Fruit fly (Drosophila melanogaster) whole organism, prepupa: ENCODE results near the gene CG34175.

Experiments
- Blimp-1 ChIP-seq: fragments of 200-800 bp; sonication (Bioruptor generic); optimal IDR thresholded peaks from 3 replicates; lab custom pipeline; 2017; ENCODE audit warnings: missing biosample characterization, missing genetic modification characterization, mild to moderate bottlenecking, moderate library complexity, missing genetic modification reagents
- CG10669 ChIP-seq: fragments of 200-800 bp; sonication (Bioruptor generic); optimal IDR thresholded peaks from 3 replicates; lab custom pipeline; 2018; ENCODE audit warnings: missing biosample characterization, mild to moderate bottlenecking, missing genetic modification characterization, moderate library complexity
- CG11294 ChIP-seq: fragments of 200-800 bp; sonication (Bioruptor generic); IDR thresholded peaks from 2 replicates; pipeline ENCODE4 v1.3.6; 2022; ENCODE audit warnings: missing biosample characterization, missing genetic modification characterization
- CG11762 ChIP-seq: fragments of 200-800 bp; sonication (Bioruptor generic); optimal IDR thresholded peaks from 3 replicates; lab custom pipeline; 2016; ENCODE audit warnings: missing biosample characterization, missing genetic modification characterization; ENCODE audit not compliant: insufficient read depth
- CG11902 ChIP-seq: fragments of 200-800 bp; sonication (Bioruptor generic); optimal IDR thresholded peaks from 3 replicates; lab custom pipeline; 2016; ENCODE audit warnings: missing biosample characterization, missing genetic modification characterization
- CG15336 ChIP-seq: fragments of 200-800 bp; sonication (Bioruptor generic); IDR thresholded peaks from 2 replicates; pipeline ENCODE4 v1.3.6; 2022; ENCODE audit warnings: missing biosample characterization, missing genetic modification characterization
- CG1621 ChIP-seq: fragments of 200-800 bp; sonication (Bioruptor generic); optimal IDR thresholded peaks from 3 replicates; lab custom pipeline; 2018; ENCODE audit warnings: missing biosample characterization, mild to moderate bottlenecking, missing genetic modification characterization
- CG3032 ChIP-seq: fragments of 200-800 bp; optimal IDR thresholded peaks from 2 replicates; lab custom pipeline; 2019; ENCODE audit warnings: missing biosample characterization, mild to moderate bottlenecking, missing genetic modification characterization, moderate library complexity
- CG31627 ChIP-seq: fragments of 200-800 bp; sonication (Bioruptor generic); optimal IDR thresholded peaks from 3 replicates; lab custom pipeline; 2016; ENCODE audit warnings: missing biosample characterization, missing genetic modification characterization
- CG32006 ChIP-seq: fragments of 200-800 bp; sonication (Bioruptor generic); optimal IDR thresholded peaks from 3 replicates; lab custom pipeline; 2017; ENCODE audit warnings: missing biosample characterization, mild to moderate bottlenecking, missing genetic modification characterization
- CG34406 ChIP-seq: fragments of 200-800 bp; sonication (Bioruptor generic); optimal IDR thresholded peaks from 3 replicates; lab custom pipeline; 2016; ENCODE audit warnings: missing biosample characterization, missing genetic modification characterization
- CG3919 ChIP-seq: fragments of 200-800 bp; sonication (Bioruptor generic); optimal IDR thresholded peaks from 3 replicates; lab custom pipeline; 2016; ENCODE audit warnings: missing biosample characterization, missing genetic modification characterization
- CG4318 ChIP-seq: fragments of 200-800 bp; sonication (Bioruptor generic); optimal IDR thresholded peaks from 3 replicates; lab custom pipeline; 2017; ENCODE audit warnings: missing biosample characterization, mild to moderate bottlenecking, missing genetic modification characterization
- CG6163 ChIP-seq: fragments of 200-800 bp; sonication (Bioruptor generic); IDR thresholded peaks from 3 replicates; pipeline ENCODE4 v1.3.6; 2022; ENCODE audit warnings: missing biosample characterization, missing genetic modification characterization
- CG6276 ChIP-seq: fragments of 200-800 bp; sonication (Bioruptor generic); optimal IDR thresholded peaks from 2 replicates; lab custom pipeline; 2017; ENCODE audit warnings: missing biosample characterization, mild to moderate bottlenecking, missing genetic modification characterization
- CG6808 ChIP-seq: fragments of 200-800 bp; sonication (Bioruptor generic); optimal IDR thresholded peaks from 3 replicates; lab custom pipeline; 2017; ENCODE audit warnings: missing biosample characterization, missing genetic modification characterization, mild to moderate bottlenecking, moderate library complexity, missing genetic modification reagents
- CG7368 ChIP-seq: fragments of 200-800 bp; sonication (Bioruptor generic); optimal IDR thresholded peaks from 3 replicates; lab custom pipeline; 2016; ENCODE audit warnings: missing biosample characterization, missing genetic modification characterization
- CG8119 ChIP-seq: fragments of 200-800 bp; sonication (Bioruptor generic); IDR thresholded peaks from 3 replicates; pipeline ENCODE4 v1.3.6; 2022; ENCODE audit warnings: missing biosample characterization, missing genetic modification characterization
- CG8319 ChIP-seq: fragments of 200-800 bp; sonication (Bioruptor generic); optimal IDR thresholded peaks from 3 replicates; lab custom pipeline; 2016; ENCODE audit warnings: missing biosample characterization, missing genetic modification characterization
- CG8632 ChIP-seq: fragments of 200-800 bp; sonication (Bioruptor generic); optimal IDR thresholded peaks from 3 replicates; lab custom pipeline; 2016; ENCODE audit warnings: missing biosample characterization, missing genetic modification characterization
- CG9139 ChIP-seq: fragments of 200-800 bp; sonication (Bioruptor generic); optimal IDR thresholded peaks from 3 replicates; lab custom pipeline; 2017; ENCODE audit warnings: missing biosample characterization, mild to moderate bottlenecking, missing genetic modification characterization
- Eip78C ChIP-seq: fragments of 200-800 bp; sonication (Bioruptor generic); peaks from one replicate; lab custom pipeline; 2016; ENCODE audit warnings: missing biosample characterization, missing genetic modification characterization
- Eip93F ChIP-seq: fragments of 200-800 bp; sonication (Bioruptor generic); optimal IDR thresholded peaks from 2 replicates; lab custom pipeline; 2016; ENCODE audit warnings: missing biosample characterization, mild to moderate bottlenecking, missing genetic modification characterization
- Ets21C ChIP-seq: fragments of 200-800 bp; sonication (Bioruptor generic); optimal IDR thresholded peaks from 3 replicates; lab custom pipeline; 2016; ENCODE audit warnings: missing biosample characterization, missing genetic modification characterization
- Ets96B ChIP-seq: fragments of 200-800 bp; optimal IDR thresholded peaks from 2 replicates; lab custom pipeline; 2019; ENCODE audit warnings: missing biosample characterization, mild to moderate bottlenecking, missing genetic modification characterization, moderate library complexity
- Hr38 ChIP-seq: sonication (Bioruptor generic); optimal IDR thresholded peaks from 2 replicates; lab custom pipeline; 2016; ENCODE audit warnings: missing biosample characterization, missing genetic modification characterization
- Hr39 ChIP-seq: fragments of 200-800 bp; sonication (Bioruptor generic); optimal IDR thresholded peaks from 2 replicates; lab custom pipeline; 2016; ENCODE audit warnings: missing biosample characterization, missing genetic modification characterization
- Lpt ChIP-seq: fragments of 200-800 bp; sonication (Bioruptor generic); optimal IDR thresholded peaks from 3 replicates; lab custom pipeline; 2016; ENCODE audit warnings: missing biosample characterization, missing genetic modification characterization
- Met ChIP-seq: fragments of 200-800 bp; sonication (Bioruptor generic); optimal IDR thresholded peaks from 3 replicates; lab custom pipeline; 2016; ENCODE audit warnings: missing biosample characterization, missing genetic modification characterization
- Smox ChIP-seq: fragments of 200-800 bp; sonication (Bioruptor generic); optimal IDR thresholded peaks from 3 replicates; lab custom pipeline; 2016; ENCODE audit warnings: missing biosample characterization, missing genetic modification characterization
- Sox102F ChIP-seq: fragments of 200-800 bp; sonication (Bioruptor generic); optimal IDR thresholded peaks from 2 replicates; lab custom pipeline; 2016; ENCODE audit warnings: missing biosample characterization, mild to moderate bottlenecking, missing genetic modification characterization
- Sox14 ChIP-seq: fragments of 200-800 bp; sonication (Bioruptor generic); optimal IDR thresholded peaks from 3 replicates; lab custom pipeline; 2016; ENCODE audit warnings: missing biosample characterization, missing genetic modification characterization
- achi ChIP-seq: fragments of 200-800 bp; sonication (Bioruptor generic); optimal IDR thresholded peaks from 3 replicates; lab custom pipeline; 2016; ENCODE audit warnings: missing biosample characterization, missing genetic modification characterization
- acj6 ChIP-seq: fragments of 200-800 bp; sonication (Bioruptor generic); optimal IDR thresholded peaks from 3 replicates; lab custom pipeline; 2016; ENCODE audit warnings: missing biosample characterization, missing genetic modification characterization
- cyc ChIP-seq: fragments of 200-800 bp; sonication (Bioruptor generic); optimal IDR thresholded peaks from 3 replicates; lab custom pipeline; 2016; ENCODE audit warnings: missing biosample characterization, missing genetic modification characterization
- dac ChIP-seq: fragments of 200-800 bp; sonication (Bioruptor generic); optimal IDR thresholded peaks from 2 replicates; lab custom pipeline; 2017; ENCODE audit warnings: missing biosample characterization, mild to moderate bottlenecking, missing genetic modification characterization
- dsx ChIP-seq: fragments of 200-800 bp; optimal IDR thresholded peaks from 3 replicates; lab custom pipeline; 2019; ENCODE audit warnings: missing biosample characterization, mild to moderate bottlenecking, missing genetic modification characterization, moderate library complexity; ENCODE audit not compliant: poor library complexity, severe bottlenecking
- eg ChIP-seq: fragments of 200-800 bp; sonication (Bioruptor generic); IDR thresholded peaks from 3 replicates; pipeline ENCODE4 v1.3.6; 2022; ENCODE audit warnings: missing biosample characterization, missing genetic modification characterization
- esn ChIP-seq: fragments of 200-800 bp; sonication (Bioruptor generic); optimal IDR thresholded peaks from 2 replicates; lab custom pipeline; 2016; ENCODE audit warnings: missing biosample characterization, mild to moderate bottlenecking, missing genetic modification characterization, moderate library complexity
- fd59A ChIP-seq: fragments of 200-800 bp; sonication (Bioruptor generic); optimal IDR thresholded peaks from 2 replicates; lab custom pipeline; 2017; ENCODE audit warnings: missing biosample characterization, mild to moderate bottlenecking, missing genetic modification characterization, missing genetic modification reagents
- fd85E ChIP-seq: fragments of 200-800 bp; sonication (Bioruptor generic); optimal IDR thresholded peaks from 3 replicates; lab custom pipeline; 2016; ENCODE audit warnings: missing biosample characterization, missing genetic modification characterization
- fkh ChIP-seq: fragments of 200-800 bp; sonication (Bioruptor generic); optimal IDR thresholded peaks from 3 replicates; lab custom pipeline; 2017; ENCODE audit warnings: missing biosample characterization, mild to moderate bottlenecking, missing genetic modification characterization, moderate library complexity
- net ChIP-seq: fragments of 200-800 bp; sonication (Bioruptor generic); optimal IDR thresholded peaks from 3 replicates; lab custom pipeline; 2016; ENCODE audit warnings: missing biosample characterization, missing genetic modification characterization
- salr ChIP-seq, 2 experiments: fragments of 200-800 bp; sonication (Bioruptor generic); optimal IDR thresholded peaks; 3 replicates each; lab custom pipeline; 2016 to 2018; ENCODE audit warnings: missing biosample characterization in 2 of 2, missing genetic modification characterization in 2 of 2, mild to moderate bottlenecking in 1 of 2
- ss ChIP-seq, 2 experiments: fragments of 200-800 bp; sonication (Bioruptor generic); optimal IDR thresholded peaks; 2 replicates in 1 of 2; 3 replicates in 1 of 2; lab custom pipeline; 2017 to 2018; ENCODE audit warnings: mild to moderate bottlenecking in 2 of 2, missing biosample characterization in 2 of 2, missing genetic modification characterization in 2 of 2, moderate library complexity in 1 of 2
- svp ChIP-seq: fragments of 200-800 bp; sonication (Bioruptor generic); peaks from one replicate; lab custom pipeline; 2016; ENCODE audit warnings: missing biosample characterization, missing genetic modification characterization
- vri ChIP-seq: fragments of 200-800 bp; sonication (Bioruptor generic); optimal IDR thresholded peaks from 3 replicates; lab custom pipeline; 2016; ENCODE audit warnings: missing biosample characterization, mild to moderate bottlenecking, missing genetic modification characterization

The CG34175 gene

DNA sequence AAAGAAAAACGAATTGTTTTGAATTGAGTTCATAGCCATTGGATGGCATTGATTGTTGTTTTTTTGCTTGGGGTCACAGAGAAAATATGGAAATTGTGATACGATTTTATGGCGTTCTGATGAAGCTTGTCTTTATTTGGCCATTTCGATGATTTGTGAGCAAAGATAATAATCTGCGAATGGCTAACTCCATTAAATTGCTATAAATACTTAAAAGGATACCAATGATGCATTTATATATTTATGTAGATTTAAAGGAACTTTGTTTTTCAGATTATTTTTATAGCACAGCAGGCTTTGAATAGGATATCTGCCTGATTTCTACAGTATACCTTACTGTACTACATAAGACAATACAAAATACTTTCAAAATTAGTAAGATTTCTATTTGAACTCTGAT, 12.4 kb downstream of the CG34175 start, which contains the start of gene CG8840:
CG8840 (plus strand) TSS at position 301 of the 400 bp plus-strand sequence.
- no peak for TF ChIP-seq CG8319 (GFP tag; lab: Kevin White, UChicago)
- no peak for TF ChIP-seq cyc (GFP tag; lab: Kevin White, UChicago)
- TF ChIP-seq achi (GFP tag; lab: Kevin White, UChicago) = no peak

- TF ChIP-seq eg (GFP tag; lab: Robert Waterston, UW) = 0 out of 3 replicates have a peak, but pooled peaks have one; percentile 23
- TF ChIP-seq Met (GFP tag; lab: Kevin White, UChicago) = no peak
- TF ChIP-seq CG9139 (GFP tag; lab: Kevin White, UChicago) = no peak
- no peak for TF ChIP-seq CG11762
- TF ChIP-seq svp (GFP tag; lab: Kevin White, UChicago) = peak; percentile 49
- no peak for TF ChIP-seq esn (GFP tag; lab: Kevin White, UChicago)
- 0 out of 3 replicates have a peak, but pooled peaks have one; percentile 14 for TF ChIP-seq CG8119 (GFP tag; lab: Robert Waterston, UW)
- TF ChIP-seq Sox14 (GFP tag; lab: Kevin White, UChicago) = no peak
- peak; percentile 46 for TF ChIP-seq CG7368 (GFP tag; lab: Kevin White, UChicago)
- peak; percentile 21 for TF ChIP-seq CG10669 (GFP tag; lab: Kevin White, UChicago)
- no peak for TF ChIP-seq vri (GFP tag; lab: Kevin White, UChicago)
- TF ChIP-seq ss (GFP tag; optimal IDR thresholded peaks at IDR 0.05; lab: Kevin White, UChicago) = peak in 1 of 2 experiments; percentile 37
- peak; percentile 60; the same call in 2 of the 3 replicates for TF ChIP-seq CG6163 (GFP tag; lab: Robert Waterston, UW)
- no peak for TF ChIP-seq Sox102F (GFP tag; lab: Kevin White, UChicago)
- TF ChIP-seq fd85E (GFP tag; lab: Kevin White, UChicago) = no peak
- TF ChIP-seq fkh (GFP tag; lab: Kevin White, UChicago) = no peak
- no peak for TF ChIP-seq CG3032 (tag; lab: Kevin White, UChicago)
- no peak for TF ChIP-seq CG31627
- TF ChIP-seq fd59A (GFP tag; lab: Kevin White, UChicago) = no peak
- peak; percentile 38 for TF ChIP-seq CG8632
- TF ChIP-seq CG8319 (GFP tag; lab: Kevin White, UChicago) = no peak
- TF ChIP-seq Hr39 (GFP tag; lab: Kevin White, UChicago) = no peak
- no peak for TF ChIP-seq Lpt (GFP tag; lab: Kevin White, UChicago)
- TF ChIP-seq Ets96B (tag; lab: Kevin White, UChicago) = peak; percentile 35
- no peak for TF ChIP-seq cyc (GFP tag; lab: Kevin White, UChicago)
- TF ChIP-seq CG11294 (GFP tag; lab: Robert Waterston, UW) = no peak
- peak; percentile 30 for TF ChIP-seq CG11902 (GFP tag; lab: Kevin White, UChicago)
- no peak for TF ChIP-seq Ets21C (GFP tag; lab: Kevin White, UChicago)
- TF ChIP-seq CG15336 = peak; percentile 69
- TF ChIP-seq dac (GFP tag; lab: Kevin White, UChicago) = no peak
- peak; percentile 39 for TF ChIP-seq achi (GFP tag; lab: Kevin White, UChicago)
- TF ChIP-seq CG1621 (tag; lab: Kevin White, UChicago) = no peak
- no peak for TF ChIP-seq Eip93F (GFP tag; lab: Kevin White, UChicago)
- no peak for TF ChIP-seq Hr38 (GFP tag; lab: Kevin White, UChicago)
- TF ChIP-seq Blimp-1 = peak; percentile 33
- no peak for TF ChIP-seq CG4318 (GFP tag; lab: Kevin White, UChicago)
- TF ChIP-seq net (GFP tag; lab: Kevin White, UChicago) = peak; percentile 51
- peak; percentile 47 for TF ChIP-seq acj6 (GFP tag; lab: Kevin White, UChicago)
- peak; percentile 23 for TF ChIP-seq CG34406 (GFP tag; lab: Kevin White, UChicago)
- TF ChIP-seq CG6808 = peak; percentile 91
- no peak for TF ChIP-seq Smox (GFP tag; lab: Kevin White, UChicago)
- TF ChIP-seq Eip78C = peak; percentile 91
- TF ChIP-seq CG32006 = no peak
- no peak for TF ChIP-seq salr (GFP tag; optimal IDR thresholded peaks at IDR 0.05; lab: Kevin White, UChicago)
- peak; percentile 42 for TF ChIP-seq CG3919 (GFP tag; lab: Kevin White, UChicago)
- no peak for TF ChIP-seq dsx
- TF ChIP-seq CG6276 (GFP tag; lab: Kevin White, UChicago) = no peak
Measured at dm6 chr2L:3416527-3417304, 18.9 kb downstream of the CG34175 start, which contains the start of gene CG31952. TSS of gene CG31952 (plus strand) at chr2L:3416693.
